Worm (Caenorhabditis elegans) whole organism, L1 larva: ENCODE measurements around the gene Y57G7A.3.

ENCODE experiments used
- ama-1 ChIP-seq: fragments of 150-350 bp; optimal IDR thresholded peaks from 2 replicates; lab custom pipeline; 2014
- efl-1 ChIP-seq, 4 experiments: fragments of 150-350 bp; optimal IDR thresholded peaks in 3 of 4; peaks in 1 of 4; 1 replicate in 1 of 4; 2 replicates in 3 of 4; lab custom pipeline; 2014; ENCODE audit warnings: missing biosample characterization in 2 of 4, missing genetic modification characterization in 2 of 4, missing genetic modification reagents in 2 of 4
- fkh-10 ChIP-seq: sonication (generic microtip); optimal IDR thresholded peaks from 2 replicates; lab custom pipeline; 2017; ENCODE audit warnings: missing biosample characterization, missing genetic modification reagents, missing genetic modification characterization
- nhr-12 ChIP-seq: sonication (generic microtip); optimal IDR thresholded peaks from 2 replicates; lab custom pipeline; 2017; ENCODE audit warnings: missing biosample characterization, missing genetic modification characterization

DNA sequence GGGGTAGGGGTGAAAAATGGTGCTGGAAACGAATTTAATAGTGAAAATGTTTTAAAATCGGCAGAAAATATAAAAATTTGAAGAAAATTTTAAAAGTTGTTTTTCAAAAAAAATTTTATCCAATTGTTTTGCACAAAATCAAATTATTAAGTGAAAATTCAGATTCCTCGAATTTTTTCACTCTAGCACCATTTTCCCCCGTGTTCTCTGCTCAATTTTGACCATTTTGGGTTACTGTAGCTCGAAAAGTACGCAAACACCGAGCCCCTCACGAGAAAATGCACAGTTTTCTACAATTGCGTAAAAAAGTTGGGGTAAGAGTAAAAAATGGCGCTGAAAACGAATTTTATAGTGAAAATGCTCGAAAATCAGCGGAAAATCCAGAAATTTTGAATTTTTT lies 44.3 kb downstream of the Y57G7A.3 start:
- TF ChIP-seq efl-1 (optimal IDR thresholded peaks at IDR 0.05; lab: Kevin White, UChicago) (no peak), efl-1 (GFP tag; optimal IDR thresholded peaks at IDR 0.05 in 1 of 2; lab: Kevin White, UChicago) (no peak), ama-1 (no peak), fkh-10 (GFP tag; lab: Kevin White, UChicago) (no peak), nhr-12 (tag; lab: Kevin White, UChicago) (no peak)
